Fruit fly (Drosophila melanogaster) whole organism, embryonic: ENCODE data around the gene Zdhhc8.

Source experiments
- CG18599 ChIP-seq: fragments of 200-800 bp; sonication (Bioruptor generic); optimal IDR thresholded peaks from 3 replicates; lab custom pipeline; 2017; ENCODE audit warnings: missing biosample characterization, missing genetic modification characterization, mild to moderate bottlenecking, moderate library complexity, missing genetic modification reagents
- Stat92E ChIP-seq, 3 experiments: fragments of >200 bp in 2 of 3; fragments of 200-800 bp in 1 of 3; sonication (Bioruptor generic) in 1 of 3; optimal IDR thresholded peaks; 2 replicates each; lab custom pipeline; 2017 to 2019; ENCODE audit warnings: missing biosample characterization in 3 of 3, missing genetic modification characterization in 3 of 3, mild to moderate bottlenecking in 1 of 3, moderate library complexity in 1 of 3

dm6 chrX:9319140-9319539 is 36.9 kb downstream of the Zdhhc8 start, which contains the start of the genes c12.1 and c12.2:
- TF ChIP-seq CG18599 (GFP tag; lab: Kevin White, UChicago) (no peak), Stat92E (GFP tag; optimal IDR thresholded peaks at IDR 0.05; lab: Kevin White, UChicago) (no peak)
